Worm (Caenorhabditis elegans): ENCODE measurements around the gene unc-82.

Gene unc-82

ce11 chrIV:7418818-7419217, 5.5 kb upstream of the unc-82 start, which contains the start of gene B0496.6:
Gene B0496.6, plus strand, starts transcription at chrIV:7419118.
- no peak for TF ChIP-seq F52B5.7 (tag; optimal IDR thresholded peaks at IDR 0.05)
- TF ChIP-seq dpff-1 (tag; optimal IDR thresholded peaks at IDR 0.05) = no peak
- no peak for TF ChIP-seq zfh-2 (GFP tag; conservative IDR thresholded peaks at IDR 0.05)

DNA sequence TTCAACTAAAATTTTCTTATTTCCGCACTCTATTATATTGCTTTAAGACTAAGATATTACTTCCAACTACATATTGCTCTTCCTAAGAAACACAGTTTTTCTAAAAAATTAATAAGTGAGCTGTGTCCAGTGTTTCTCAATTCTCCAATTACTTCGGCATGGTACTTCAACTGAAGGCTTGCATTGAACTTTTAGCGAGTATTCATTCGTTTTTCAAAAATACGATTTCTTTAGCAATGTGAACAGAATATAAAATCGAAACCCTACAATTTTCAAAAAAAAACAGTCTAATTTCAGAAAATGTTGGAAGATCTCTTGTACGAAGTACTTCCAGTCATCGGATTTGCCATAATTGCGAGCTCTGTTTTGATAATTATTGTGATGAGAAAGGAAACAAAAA, 3.4 kb upstream of the unc-82 start, which contains the start of gene srtx-1:
Gene srtx-1 (plus strand): TSS at position 301 of the 400 bp plus-strand sequence.
- TF ChIP-seq F57A8.1 (GFP tag; optimal IDR thresholded peaks at IDR 0.05) = no peak
- no peak for TF ChIP-seq lin-54 (GFP tag; optimal IDR thresholded peaks at IDR 0.05)
- TF ChIP-seq lag-1 (GFP tag; IDR thresholded peaks at IDR 0.05) = no peak
- TF ChIP-seq lsl-1 (GFP tag; optimal IDR thresholded peaks at IDR 0.05) = no peak
- no peak for TF ChIP-seq snpc-3.4 (tag; optimal IDR thresholded peaks at IDR 0.05)
- no peak for TF ChIP-seq sptf-2 (GFP tag; optimal IDR thresholded peaks at IDR 0.05)
- TF ChIP-seq nfyb-1 (GFP tag; IDR thresholded peaks at IDR 0.05) = no peak
- TF ChIP-seq madf-10 (tag; optimal IDR thresholded peaks at IDR 0.05) = no peak
- TF ChIP-seq ceh-79 (tag; optimal IDR thresholded peaks at IDR 0.05) = no peak
- no peak for TF ChIP-seq ztf-18 (tag; optimal IDR thresholded peaks at IDR 0.05)

ce11 chrIV:7426055-7426454, 1.8 kb downstream of the unc-82 start:
- TF ChIP-seq tlf-1 (GFP tag; optimal IDR thresholded peaks at IDR 0.05) = no peak
- TF ChIP-seq C06A6.2 (GFP tag; conservative IDR thresholded peaks at IDR 0.05) = no peak
- TF ChIP-seq ztf-3 (GFP tag; optimal IDR thresholded peaks at IDR 0.05) = no peak
- TF ChIP-seq somi-1 (GFP tag; optimal IDR thresholded peaks at IDR 0.05) = peak; percentile 9
- no peak for TF ChIP-seq nhr-80 (tag; optimal IDR thresholded peaks at IDR 0.05)

DNA sequence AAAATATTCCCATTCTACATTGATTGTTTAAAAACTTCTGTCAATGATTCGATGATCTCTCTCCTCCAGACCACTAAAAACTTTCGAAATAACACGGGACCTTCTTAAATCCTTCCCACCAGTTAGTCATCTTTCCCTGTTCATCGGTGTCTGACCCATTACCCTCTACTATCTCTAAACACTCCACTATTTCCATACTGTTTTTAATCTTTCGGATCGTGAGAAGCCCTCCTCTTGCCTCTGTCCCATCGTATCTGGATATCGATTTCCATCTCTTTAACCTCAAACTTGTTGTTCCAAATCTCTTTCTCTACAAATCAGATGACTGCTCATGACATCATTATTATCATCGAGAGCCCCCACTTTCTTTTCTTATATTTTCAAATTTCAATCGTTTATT, 4.0 kb downstream of the unc-82 start:
- TF ChIP-seq F23B12.7 (tag; optimal IDR thresholded peaks at IDR 0.05; ENCODE audit: insufficient read depth) = no peak
- no peak for TF ChIP-seq bed-2 (GFP tag; IDR thresholded peaks at IDR 0.05)
- no peak for TF ChIP-seq madf-6 (GFP tag; IDR thresholded peaks at IDR 0.05)
- TF ChIP-seq rcor-1 (GFP tag; IDR thresholded peaks at IDR 0.05) = no peak
- no peak for TF ChIP-seq bed-1 (GFP tag; IDR thresholded peaks at IDR 0.05)
- no peak for TF ChIP-seq nhr-80 (tag; optimal IDR thresholded peaks at IDR 0.05)
- TF ChIP-seq ceh-100 (GFP tag; IDR thresholded peaks at IDR 0.05) = no peak
- TF ChIP-seq snpc-1.3 (tag; optimal IDR thresholded peaks at IDR 0.05; ENCODE audit: insufficient read depth) = no peak
- TF ChIP-seq aptf-3 (GFP tag; IDR thresholded peaks at IDR 0.05) = no peak

- TF ChIP-seq F33H1.4 (GFP tag; IDR thresholded peaks at IDR 0.05) (no peak), attf-5 (GFP tag; optimal IDR thresholded peaks at IDR 0.05) (no peak), madf-10 (tag; optimal IDR thresholded peaks at IDR 0.05) (no peak), rcor-1 (GFP tag; IDR thresholded peaks at IDR 0.05) (no peak), mel-28 (tag; optimal IDR thresholded peaks at IDR 0.05; ENCODE audit: borderline replicate concordance) (no peak), attf-6 (GFP tag; IDR thresholded peaks at IDR 0.05) (no peak), ceh-91 (GFP tag; IDR thresholded peaks at IDR 0.05) (no peak), ztf-6 (GFP tag; IDR thresholded peaks at IDR 0.05) (no peak), ceh-40 (GFP tag; IDR thresholded peaks at IDR 0.05) (no peak), ztf-3 (GFP tag; optimal IDR thresholded peaks at IDR 0.05) (no peak), tbp1 (GFP tag; optimal IDR thresholded peaks at IDR 0.05) (no peak), hmg-1.2 (GFP tag; IDR thresholded peaks at IDR 0.05) (no peak), fkh-3 (tag; optimal IDR thresholded peaks at IDR 0.05) (no peak), lin-26 (GFP tag; IDR thresholded peaks at IDR 0.05) (no peak), dox-1 (GFP tag; IDR thresholded peaks at IDR 0.05) (no peak), Y79H2A.3 (GFP tag; conservative IDR thresholded peaks at IDR 0.05) (no peak), bed-1 (GFP tag; IDR thresholded peaks at IDR 0.05) (no peak), aptf-2 (GFP tag; conservative IDR thresholded peaks at IDR 0.05) (no peak), ztf-26 (tag; optimal IDR thresholded peaks at IDR 0.05) (no peak), zfh-2 (GFP tag; conservative IDR thresholded peaks at IDR 0.05) (no peak)
Measured at ce11 chrIV:7428998-7429397, 4.7 kb downstream of the unc-82 start.

Data from whole organism, young adult.